Worm (Caenorhabditis elegans): ENCODE measurements around the gene dlc-2.

ce11 chrIV:12140959-12141358 is 29.6 kb upstream of the dlc-2 start, which contains the start of gene B0001.8:
- TF ChIP-seq R02D3.7 (tag; optimal IDR thresholded peaks at IDR 0.05) (no peak), ama-1 (optimal IDR thresholded peaks at IDR 0.05) (no peak), elt-3 (tag; optimal IDR thresholded peaks at IDR 0.05) (no peak), elt-1 (tag; optimal IDR thresholded peaks at IDR 0.05) (no peak), fos-1 (tag; optimal IDR thresholded peaks at IDR 0.05) (no peak), zag-1 (tag; optimal IDR thresholded peaks at IDR 0.05) (no peak), lin-39 (tag; optimal IDR thresholded peaks at IDR 0.05) (no peak), unc-62 (GFP tag; optimal IDR thresholded peaks at IDR 0.05) (no peak), pqm-1 (tag; optimal IDR thresholded peaks at IDR 0.05) (no peak), aly-2 (tag; optimal IDR thresholded peaks at IDR 0.05) (no peak), nhr-25 (tag; optimal IDR thresholded peaks at IDR 0.05) (no peak)

Data from whole organism, L3 larva.